Worm (Caenorhabditis elegans): Measurements from ENCODE around the gene C25E10.11.

- TF ChIP-seq ama-1 (optimal IDR thresholded peaks at IDR 0.05) = no peak
- no peak for TF ChIP-seq ceh-36 (tag; optimal IDR thresholded peaks at IDR 0.05)
- no peak for TF ChIP-seq flt-1 (GFP tag; IDR thresholded peaks at IDR 0.05)
- TF ChIP-seq hmbx-1 (tag; optimal IDR thresholded peaks at IDR 0.05) = no peak
- TF ChIP-seq scrt-1 (GFP tag; IDR thresholded peaks at IDR 0.05) = no peak
- no peak for TF ChIP-seq tbx-37 (GFP tag; conservative IDR thresholded peaks at IDR 0.05)
- no peak for TF ChIP-seq aly-1 (tag; optimal IDR thresholded peaks at IDR 0.05)
- no peak for TF ChIP-seq hnd-1 (tag; optimal IDR thresholded peaks at IDR 0.05)
These were observed 36.4 kb upstream of the C25E10.11 start for ce11 chrV:9094976-9095375.
